Worm (Caenorhabditis elegans) whole organism, late embryonic: ENCODE measurements around the gene twk-39.

ENCODE experiments used
- ama-1 ChIP-seq: fragments of 150-350 bp; optimal IDR thresholded peaks from 2 replicates; lab custom pipeline; 2014
- ceh-18 ChIP-seq: sonication (generic microtip); optimal IDR thresholded peaks from 2 replicates; lab custom pipeline; 2016; ENCODE audit warnings: missing genetic modification characterization, missing compliant biosample characterization
- ceh-24 ChIP-seq: sonication (generic microtip); optimal IDR thresholded peaks from 2 replicates; lab custom pipeline; 2016; ENCODE audit warnings: mild to moderate bottlenecking, missing genetic modification characterization, missing compliant biosample characterization
- ets-4 ChIP-seq: sonication (generic microtip); optimal IDR thresholded peaks from 2 replicates; lab custom pipeline; 2016; ENCODE audit warnings: missing genetic modification characterization, missing compliant biosample characterization
- fkh-6 ChIP-seq: sonication (generic microtip); optimal IDR thresholded peaks from 2 replicates; lab custom pipeline; 2016; ENCODE audit warnings: missing genetic modification characterization, missing compliant biosample characterization
- hlh-30 ChIP-seq: sonication (generic microtip); optimal IDR thresholded peaks from 2 replicates; lab custom pipeline; 2017; ENCODE audit warnings: antibody characterized with exemption, missing genetic modification characterization, missing compliant biosample characterization; ENCODE audit not compliant: insufficient read depth
- lin-11 ChIP-seq: fragments of 200-800 bp; sonication (Bioruptor generic); optimal IDR thresholded peaks from 2 replicates; lab custom pipeline; 2018; ENCODE audit warnings: mild to moderate bottlenecking, missing genetic modification characterization, missing compliant biosample characterization
- odd-2 ChIP-seq: sonication (generic microtip); optimal IDR thresholded peaks from 2 replicates; lab custom pipeline; 2017; ENCODE audit warnings: antibody characterized with exemption, mild to moderate bottlenecking, missing genetic modification characterization, missing compliant biosample characterization
- pros-1 ChIP-seq: fragments of 150-350 bp; optimal IDR thresholded peaks from 2 replicates; lab custom pipeline; 2014; ENCODE audit warnings: missing biosample characterization, missing genetic modification reagents, missing genetic modification characterization
- unc-42 ChIP-seq: sonication (generic microtip); optimal IDR thresholded peaks from 2 replicates; lab custom pipeline; 2016; ENCODE audit warnings: missing genotype, missing genetic modification characterization, missing compliant biosample characterization
- unc-55 ChIP-seq: sonication (generic microtip); optimal IDR thresholded peaks from 2 replicates; lab custom pipeline; 2017; ENCODE audit warnings: missing biosample characterization, missing genetic modification reagents, missing genetic modification characterization

DNA sequence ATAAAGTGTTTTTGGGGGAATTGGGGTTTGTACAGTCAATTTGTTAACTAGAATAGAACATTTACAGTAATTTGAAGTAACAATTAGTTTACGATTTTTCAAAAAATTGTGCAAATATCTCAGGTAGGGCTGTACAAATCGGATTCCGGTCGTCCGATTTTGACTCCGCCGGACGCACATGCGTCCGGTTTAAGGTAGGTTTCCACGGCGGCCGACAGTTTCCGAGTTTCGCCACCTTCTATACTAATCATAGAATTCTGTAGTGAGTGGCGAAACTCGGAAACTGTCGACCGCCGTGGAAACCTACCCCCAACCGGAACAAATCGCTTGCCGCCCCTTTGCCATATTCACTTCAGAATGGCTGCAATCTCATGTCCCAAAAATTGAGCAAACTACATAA, 6.1 kb upstream of the twk-39 start:
- TF ChIP-seq ceh-18 (tag; lab: Kevin White, UChicago) (no peak), ama-1 (lab: Kevin White, UChicago) (no peak), hlh-30 (tag; lab: Kevin White, UChicago) (no peak), lin-11 (no peak), ceh-24 (tag; lab: Kevin White, UChicago) (no peak), fkh-6 (tag; lab: Kevin White, UChicago) (no peak), unc-42 (no peak), odd-2 (no peak), unc-55 (GFP tag; lab: Kevin White, UChicago) (no peak), ets-4 (tag; lab: Kevin White, UChicago) (no peak), pros-1 (tag; lab: Kevin White, UChicago) (no peak)
